2 fruit fly cellular contexts compared by ENCODE assay signal in the genomic region with DNA sequence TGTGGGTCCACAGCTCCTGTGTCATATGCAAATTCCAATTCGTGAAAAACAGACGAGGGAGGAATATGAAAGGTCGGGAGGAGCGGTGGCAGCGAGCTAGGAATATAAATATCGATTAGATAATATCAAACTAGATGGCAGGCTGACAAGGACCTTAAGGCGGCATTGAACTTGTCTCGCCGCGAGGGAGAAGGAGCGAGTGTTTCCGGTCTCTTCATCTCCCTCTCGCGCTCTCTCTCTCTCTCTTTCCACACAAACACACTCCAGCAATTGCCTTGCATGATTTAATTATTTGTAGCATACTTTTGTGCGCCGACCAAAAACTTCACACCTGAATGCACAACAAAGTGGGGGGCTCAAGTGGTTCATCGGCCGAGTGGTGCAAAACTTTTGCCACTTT.
TF ChIP-seq lines count a peak whose summit lies in the region.

No protein-coding gene starts in this region.

TF ChIP-seq in whole organism, embryonic, 481 proteins besides CTCF, POLR2A, EP300 and RAD21 (continued from another document):
- TF ChIP-seq TFAM (GFP tag; optimal IDR thresholded peaks at IDR 0.05; lab: Kevin White, UChicago) (no peak), seq (GFP tag; IDR thresholded peaks at IDR 0.05; lab: Robert Waterston, UW) (no peak), B-H1 (GFP tag; IDR thresholded peaks at IDR 0.05; lab: Robert Waterston, UW) (no peak), otp (GFP tag; IDR thresholded peaks at IDR 0.05; lab: Robert Waterston, UW) (0 out of 3 replicates have a peak, but pooled peaks have one; percentile 24), Rfx (GFP tag; IDR thresholded peaks at IDR 0.05; lab: Robert Waterston, UW) (peak; percentile 25; the same call in 1 of the 2 replicates), fu2 (GFP tag; optimal IDR thresholded peaks at IDR 0.05; lab: Kevin White, UChicago) (no peak), Mad (GFP tag; optimal IDR thresholded peaks at IDR 0.05; lab: Kevin White, UChicago) (no peak), CG43689 (GFP tag; IDR thresholded peaks at IDR 0.05; lab: Robert Waterston, UW) (no peak), disco-r (GFP tag; optimal IDR thresholded peaks at IDR 0.05; lab: Kevin White, UChicago) (no peak), Opbp (GFP tag; IDR thresholded peaks at IDR 0.05; lab: Robert Waterston, UW; ENCODE audit: partially characterized antibody) (no peak), Ets97D (GFP tag; optimal IDR thresholded peaks at IDR 0.05; lab: Kevin White, UChicago) (peak; percentile 81), CG12391 (tag; optimal IDR thresholded peaks at IDR 0.05; lab: Kevin White, UChicago) (no peak), pum (GFP tag; optimal IDR thresholded peaks at IDR 0.05; lab: Kevin White, UChicago) (no peak), Spps (tag; optimal IDR thresholded peaks at IDR 0.05; lab: Kevin White, UChicago) (no peak), CG18011 (GFP tag; optimal IDR thresholded peaks at IDR 0.05; lab: Kevin White, UChicago) (no peak), CG8478 (optimal IDR thresholded peaks at IDR 0.05; lab: Kevin White, UChicago) (no peak), Vsx1 (GFP tag; optimal IDR thresholded peaks at IDR 0.05; lab: Kevin White, UChicago) (no peak), Trl (optimal IDR thresholded peaks at IDR 0.05; lab: Kevin White, UChicago) (peak; percentile 43 to 55), Trl (GFP tag; optimal IDR thresholded peaks at IDR 0.05; lab: Kevin White, UChicago) (no peak), CG1832 (GFP tag; optimal IDR thresholded peaks at IDR 0.05; lab: Kevin White, UChicago) (peak; percentile 70), CG4707 (GFP tag; optimal IDR thresholded peaks at IDR 0.05; lab: Kevin White, UChicago) (no peak), Optix (GFP tag; IDR thresholded peaks at IDR 0.05; lab: Robert Waterston, UW) (no peak), Lhr (GFP tag; optimal IDR thresholded peaks at IDR 0.05; lab: Kevin White, UChicago) (no peak), odd (GFP tag; optimal IDR thresholded peaks at IDR 0.05; lab: Kevin White, UChicago) (no peak), onecut (GFP tag; IDR thresholded peaks at IDR 0.05; lab: Robert Waterston, UW) (peak; percentile 47), ci (GFP tag; IDR thresholded peaks at IDR 0.05; lab: Robert Waterston, UW) (0 out of 3 replicates have a peak, but pooled peaks have one; percentile 32), lab (GFP tag; optimal IDR thresholded peaks at IDR 0.05; lab: Kevin White, UChicago) (peak; percentile 30), stwl (tag; optimal IDR thresholded peaks at IDR 0.05; lab: Kevin White, UChicago) (peak; percentile 32), bcd (GFP tag; optimal IDR thresholded peaks at IDR 0.05; lab: Kevin White, UChicago) (peak; percentile 11), CG7786 (GFP tag; optimal IDR thresholded peaks at IDR 0.05; lab: Kevin White, UChicago) (no peak), pan (optimal IDR thresholded peaks at IDR 0.05; lab: Kevin White, UChicago) (no peak), pan (GFP tag; optimal IDR thresholded peaks at IDR 0.05 in 1 of 2, IDR thresholded peaks at IDR 0.05 in 1 of 2) (peak in 1 of 2 experiments; percentile 26), CG15269 (tag; optimal IDR thresholded peaks at IDR 0.05; lab: Kevin White, UChicago) (no peak), nom (GFP tag; optimal IDR thresholded peaks at IDR 0.05; lab: Kevin White, UChicago) (no peak), tup (GFP tag; optimal IDR thresholded peaks at IDR 0.05; lab: Kevin White, UChicago) (no peak), CG11456 (GFP tag; IDR thresholded peaks at IDR 0.05; lab: Robert Waterston, UW) (0 out of 3 replicates have a peak, but pooled peaks have one; percentile 41), Chrac-16 (GFP tag; optimal IDR thresholded peaks at IDR 0.05; lab: Kevin White, UChicago) (no peak), CG3163 (GFP tag; optimal IDR thresholded peaks at IDR 0.05; lab: Kevin White, UChicago) (no peak), CG32532 (GFP tag; IDR thresholded peaks at IDR 0.05; lab: Robert Waterston, UW) (peak; percentile 31; the same call in 1 of the 2 replicates), prd (optimal IDR thresholded peaks at IDR 0.05; lab: Kevin White, UChicago) (no peak), prd (GFP tag; IDR thresholded peaks at IDR 0.05; lab: Robert Waterston, UW) (0 out of 3 replicates have a peak, but pooled peaks have one; percentile 26), CG10321 (GFP tag; IDR thresholded peaks at IDR 0.05; lab: Robert Waterston, UW) (peak; percentile 54; the same call in 1 of the 2 replicates), Jarid2 (GFP tag; optimal IDR thresholded peaks at IDR 0.05; lab: Kevin White, UChicago) (peak; percentile 2), Hand (GFP tag; optimal IDR thresholded peaks at IDR 0.05; lab: Kevin White, UChicago) (no peak), cg (GFP tag; optimal IDR thresholded peaks at IDR 0.05; lab: Kevin White, UChicago) (peak; percentile 18), NfI (GFP tag; optimal IDR thresholded peaks at IDR 0.05; lab: Kevin White, UChicago) (peak; percentile 4), CG12744 (GFP tag; optimal IDR thresholded peaks at IDR 0.05; lab: Kevin White, UChicago) (no peak), Pdp1 (GFP tag; optimal IDR thresholded peaks at IDR 0.05; lab: Kevin White, UChicago) (no peak), Camta (GFP tag; optimal IDR thresholded peaks at IDR 0.05; lab: Kevin White, UChicago) (no peak), z (GFP tag; IDR thresholded peaks at IDR 0.05; lab: Robert Waterston, UW) (0 out of 3 replicates have a peak, but pooled peaks have one; percentile 17), zfh1 (GFP tag; IDR thresholded peaks at IDR 0.05; lab: Robert Waterston, UW) (peak; percentile 48; the same call in 1 of the 3 replicates)

TF ChIP-seq in whole organism, prepupa, 60 proteins besides CTCF, POLR2A, EP300 and RAD21 (continued from another document):
- TF ChIP-seq esn (GFP tag; optimal IDR thresholded peaks at IDR 0.05; lab: Kevin White, UChicago): no peak
- TF ChIP-seq CG9139 (GFP tag; optimal IDR thresholded peaks at IDR 0.05; lab: Kevin White, UChicago): peak; percentile 14
- no peak for TF ChIP-seq cyc (GFP tag; optimal IDR thresholded peaks at IDR 0.05; lab: Kevin White, UChicago)
- no peak for TF ChIP-seq Gug (GFP tag; IDR thresholded peaks at IDR 0.05; lab: Robert Waterston, UW)
- no peak for TF ChIP-seq CG16779 (tag; optimal IDR thresholded peaks at IDR 0.05; lab: Kevin White, UChicago)
- TF ChIP-seq CG8632 (GFP tag; optimal IDR thresholded peaks at IDR 0.05; lab: Kevin White, UChicago): peak; percentile 10
- no peak for TF ChIP-seq Lpt (GFP tag; optimal IDR thresholded peaks at IDR 0.05; lab: Kevin White, UChicago)
- TF ChIP-seq CG8119 (GFP tag; IDR thresholded peaks at IDR 0.05; lab: Robert Waterston, UW): no peak
- TF ChIP-seq net (GFP tag; optimal IDR thresholded peaks at IDR 0.05; lab: Kevin White, UChicago): no peak
- peak; percentile 8 for TF ChIP-seq OdsH (GFP tag; optimal IDR thresholded peaks at IDR 0.05; lab: Kevin White, UChicago)
- no peak for TF ChIP-seq CG32006 (GFP tag; optimal IDR thresholded peaks at IDR 0.05; lab: Kevin White, UChicago)
- TF ChIP-seq CG34406 (GFP tag; optimal IDR thresholded peaks at IDR 0.05; lab: Kevin White, UChicago): peak; percentile 30
- TF ChIP-seq CG6276 (GFP tag; optimal IDR thresholded peaks at IDR 0.05; lab: Kevin White, UChicago): no peak
- no peak for TF ChIP-seq CG11762 (GFP tag; optimal IDR thresholded peaks at IDR 0.05; lab: Kevin White, UChicago; ENCODE audit: insufficient read depth)
- no peak for TF ChIP-seq Sox102F (GFP tag; optimal IDR thresholded peaks at IDR 0.05; lab: Kevin White, UChicago)
- TF ChIP-seq eg (GFP tag; IDR thresholded peaks at IDR 0.05; lab: Robert Waterston, UW): peak; percentile 65; the same call in 2 of the 3 replicates
- no peak for TF ChIP-seq CG7368 (GFP tag; optimal IDR thresholded peaks at IDR 0.05; lab: Kevin White, UChicago)
- peak; percentile 22 for TF ChIP-seq acj6 (GFP tag; optimal IDR thresholded peaks at IDR 0.05; lab: Kevin White, UChicago)
- TF ChIP-seq ss (GFP tag; optimal IDR thresholded peaks at IDR 0.05; lab: Kevin White, UChicago): no peak
- TF ChIP-seq salr (GFP tag; optimal IDR thresholded peaks at IDR 0.05; lab: Kevin White, UChicago): peak in 1 of 2 experiments; percentile 5
- TF ChIP-seq Ets21C (GFP tag; optimal IDR thresholded peaks at IDR 0.05; lab: Kevin White, UChicago): no peak
- TF ChIP-seq CG3032 (tag; optimal IDR thresholded peaks at IDR 0.05; lab: Kevin White, UChicago): no peak
- TF ChIP-seq Blimp-1 (GFP tag; optimal IDR thresholded peaks at IDR 0.05; lab: Kevin White, UChicago): no peak
- no peak for TF ChIP-seq CG4318 (GFP tag; optimal IDR thresholded peaks at IDR 0.05; lab: Kevin White, UChicago)
- TF ChIP-seq Sox14 (GFP tag; optimal IDR thresholded peaks at IDR 0.05; lab: Kevin White, UChicago): no peak
- peak; percentile 28 for TF ChIP-seq CG1621 (tag; optimal IDR thresholded peaks at IDR 0.05; lab: Kevin White, UChicago)
- TF ChIP-seq Sox15 (GFP tag; optimal IDR thresholded peaks at IDR 0.05; lab: Kevin White, UChicago): no peak
- no peak for TF ChIP-seq Eip75B (GFP tag; optimal IDR thresholded peaks at IDR 0.05; lab: Kevin White, UChicago)
